Fruit fly (Drosophila melanogaster) Kc167 (cell line): Measurements from ENCODE around the gene CG13408.

Experiments
- Myc ChIP-seq: fragments of >200 bp; optimal IDR thresholded peaks from 2 replicates; lab custom pipeline; 2017; ENCODE audit warnings: missing external identifiers
- Sin3A ChIP-seq: fragments of >200 bp; optimal IDR thresholded peaks from 2 replicates; lab custom pipeline; 2018; ENCODE audit warnings: missing external identifiers
- h ChIP-seq: fragments of >200 bp; optimal IDR thresholded peaks from 3 replicates; lab custom pipeline; 2018; ENCODE audit warnings: missing external identifiers
- insv ChIP-seq: fragments of >200 bp; optimal IDR thresholded peaks from 3 replicates; lab custom pipeline; 2018; ENCODE audit warnings: missing external identifiers
- psq ChIP-seq: fragments of >200 bp; optimal IDR thresholded peaks from 2 replicates; lab custom pipeline; 2017; ENCODE audit warnings: missing external identifiers
- ttk ChIP-seq: sonication (Bioruptor generic); optimal IDR thresholded peaks from 2 replicates; lab custom pipeline; 2017; ENCODE audit warnings: missing external identifiers

The CG13408 gene

DNA sequence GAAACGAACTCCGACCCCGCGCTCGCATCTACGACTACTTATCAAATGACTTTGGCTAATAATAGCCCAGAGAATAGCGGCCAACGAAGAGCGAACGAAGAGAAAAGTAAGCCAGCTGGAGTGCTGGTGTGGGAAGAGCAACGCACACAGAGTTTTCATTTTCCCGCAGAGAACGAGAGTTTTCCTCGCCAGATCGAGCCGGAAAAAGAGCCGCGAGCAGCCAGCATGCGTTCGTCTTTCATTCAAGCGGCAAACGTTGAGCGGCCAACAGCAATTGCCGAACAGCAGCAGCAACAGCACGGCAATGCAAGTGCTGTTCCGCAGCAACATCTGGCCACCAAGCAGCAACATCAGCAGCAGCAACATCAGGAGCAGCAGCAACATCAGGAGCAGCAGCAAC is 44.7 kb downstream of the CG13408 start:
- TF ChIP-seq insv (lab: Kevin White, UChicago) (no peak), Myc (no peak), ttk (lab: Kevin White, UChicago) (no peak), Sin3A (lab: Kevin White, UChicago) (no peak), psq (no peak), h (lab: Kevin White, UChicago) (no peak)
